Fruit fly (Drosophila melanogaster) whole organism, embryonic: ENCODE results near the gene CG3679.

ENCODE experiments used
- Adf1 ChIP-seq: fragments of 200-800 bp; sonication (Bioruptor generic); IDR thresholded peaks from 2 replicates; pipeline ENCODE4 v1.3.6; 2022; ENCODE audit warnings: missing biosample characterization, missing genetic modification characterization
- Atf3 ChIP-seq: fragments of 200-800 bp; sonication (Bioruptor generic); optimal IDR thresholded peaks from 3 replicates; lab custom pipeline; 2016; ENCODE audit warnings: missing biosample characterization, missing genetic modification characterization
- BEAF-32 ChIP-seq: fragments of 200-800 bp; sonication (Bioruptor generic); optimal IDR thresholded peaks from 3 replicates; lab custom pipeline; 2017; ENCODE audit warnings: missing biosample characterization, missing genetic modification characterization, mild to moderate bottlenecking, moderate library complexity, missing genetic modification reagents
- CG10209 ChIP-seq: fragments of 200-800 bp; sonication (Bioruptor generic); optimal IDR thresholded peaks from 3 replicates; lab custom pipeline; 2017; ENCODE audit warnings: missing biosample characterization, mild to moderate bottlenecking, missing genetic modification characterization, missing genetic modification reagents
- CG10267 ChIP-seq: fragments of 200-800 bp; sonication (Bioruptor generic); optimal IDR thresholded peaks from 2 replicates; lab custom pipeline; 2018; ENCODE audit warnings: missing biosample characterization, mild to moderate bottlenecking, missing genetic modification characterization, moderate library complexity
- CG10543 ChIP-seq: fragments of 200-800 bp; sonication (Bioruptor generic); optimal IDR thresholded peaks from 3 replicates; lab custom pipeline; 2017; ENCODE audit warnings: missing biosample characterization, mild to moderate bottlenecking, missing genetic modification characterization, moderate library complexity
- CG11456 ChIP-seq: fragments of 200-800 bp; sonication (Bioruptor generic); IDR thresholded peaks from 3 replicates; pipeline ENCODE4 v1.3.6; 2022; ENCODE audit warnings: missing biosample characterization, missing genetic modification characterization
- CG11696 ChIP-seq: fragments of 200-800 bp; sonication (Bioruptor generic); IDR thresholded peaks from 2 replicates; pipeline ENCODE4 v1.3.6; 2022; ENCODE audit warnings: missing biosample characterization, missing genetic modification characterization
- CG12219 ChIP-seq: fragments of 200-800 bp; sonication (Bioruptor generic); optimal IDR thresholded peaks from 3 replicates; lab custom pipeline; 2018; ENCODE audit warnings: missing biosample characterization, mild to moderate bottlenecking, missing genetic modification characterization
- CG13624 ChIP-seq: fragments of 200-800 bp; sonication (Bioruptor generic); optimal IDR thresholded peaks from 2 replicates; lab custom pipeline; 2016; ENCODE audit warnings: missing biosample characterization, missing genetic modification characterization
- CG13775 ChIP-seq: fragments of 200-800 bp; sonication (Bioruptor generic); optimal IDR thresholded peaks from 3 replicates; lab custom pipeline; 2017; ENCODE audit warnings: missing biosample characterization, mild to moderate bottlenecking, missing genetic modification characterization
- CG15479 ChIP-seq: fragments of 200-800 bp; sonication (Bioruptor generic); optimal IDR thresholded peaks from 3 replicates; lab custom pipeline; 2019; ENCODE audit warnings: missing biosample characterization, mild to moderate bottlenecking, missing genetic modification characterization, moderate library complexity
- CG15514 ChIP-seq: fragments of 200-800 bp; sonication (Bioruptor generic); optimal IDR thresholded peaks from 3 replicates; lab custom pipeline; 2017; ENCODE audit warnings: missing biosample characterization, missing genetic modification characterization, mild to moderate bottlenecking, moderate library complexity, missing genetic modification reagents
- CG15696 ChIP-seq: fragments of 200-800 bp; sonication (Bioruptor generic); optimal IDR thresholded peaks from 2 replicates; lab custom pipeline; 2019; ENCODE audit warnings: missing biosample characterization, mild to moderate bottlenecking, missing genetic modification characterization, moderate library complexity
- CG1603 ChIP-seq: fragments of 200-800 bp; sonication (Bioruptor generic); optimal IDR thresholded peaks from 2 replicates; lab custom pipeline; 2019; ENCODE audit warnings: missing biosample characterization, mild to moderate bottlenecking, missing genetic modification characterization, moderate library complexity
- CG18619 ChIP-seq: fragments of 200-800 bp; sonication (Bioruptor generic); optimal IDR thresholded peaks from 3 replicates; lab custom pipeline; 2017; ENCODE audit warnings: missing biosample characterization, mild to moderate bottlenecking, missing genetic modification characterization
- CG30431 ChIP-seq: fragments of 200-800 bp; sonication (Bioruptor generic); optimal IDR thresholded peaks from 2 replicates; lab custom pipeline; 2017; ENCODE audit warnings: missing biosample characterization, missing genetic modification characterization
- CG4854 ChIP-seq: fragments of 200-800 bp; sonication (Bioruptor generic); optimal IDR thresholded peaks from 2 replicates; lab custom pipeline; 2016; ENCODE audit warnings: missing biosample characterization, missing genetic modification characterization, inconsistent platforms
- CG7786 ChIP-seq: fragments of 200-800 bp; sonication (Bioruptor generic); optimal IDR thresholded peaks from 2 replicates; lab custom pipeline; 2016; ENCODE audit warnings: missing biosample characterization, missing genetic modification characterization
- CG7839 ChIP-seq: fragments of 200-800 bp; sonication (Bioruptor generic); optimal IDR thresholded peaks from 3 replicates; lab custom pipeline; 2018; ENCODE audit warnings: missing biosample characterization, mild to moderate bottlenecking, missing genetic modification characterization, moderate library complexity
- CG7987 ChIP-seq: fragments of 200-800 bp; sonication (Bioruptor generic); optimal IDR thresholded peaks from 2 replicates; lab custom pipeline; 2018; ENCODE audit warnings: missing biosample characterization, mild to moderate bottlenecking, missing genetic modification characterization, moderate library complexity
- CG8924 ChIP-seq: fragments of 200-800 bp; optimal IDR thresholded peaks from 3 replicates; lab custom pipeline; 2019; ENCODE audit warnings: missing biosample characterization, mild to moderate bottlenecking, missing genetic modification characterization, moderate library complexity
- CG9727 ChIP-seq: fragments of 200-800 bp; sonication (Bioruptor generic); optimal IDR thresholded peaks from 3 replicates; lab custom pipeline; 2017; ENCODE audit warnings: missing biosample characterization, mild to moderate bottlenecking, missing genetic modification characterization
- Deaf1 ChIP-seq: fragments of 200-800 bp; optimal IDR thresholded peaks from 3 replicates; lab custom pipeline; 2019; ENCODE audit warnings: missing biosample characterization, mild to moderate bottlenecking, missing genetic modification characterization, moderate library complexity
- Fer3 ChIP-seq: fragments of 200-800 bp; sonication (Bioruptor generic); optimal IDR thresholded peaks from 2 replicates; lab custom pipeline; 2018; ENCODE audit warnings: missing biosample characterization, mild to moderate bottlenecking, missing genetic modification characterization, moderate library complexity
- Hand ChIP-seq: fragments of 200-800 bp; sonication (Bioruptor generic); optimal IDR thresholded peaks from 2 replicates; lab custom pipeline; 2017; ENCODE audit warnings: mild to moderate bottlenecking, missing biosample characterization, missing genetic modification reagents, missing genetic modification characterization
- MBD-R2 ChIP-seq: fragments of 200-800 bp; sonication (Bioruptor generic); IDR thresholded peaks from 2 replicates; pipeline ENCODE4 v1.3.6; 2022; ENCODE audit warnings: missing biosample characterization, missing genetic modification characterization
- Med ChIP-seq: fragments of 200-800 bp; sonication (Bioruptor generic); peaks from one replicate; lab custom pipeline; 2016; ENCODE audit warnings: missing biosample characterization, missing genetic modification characterization, mild to moderate bottlenecking, inconsistent platforms, moderate library complexity
- Meics ChIP-seq: fragments of 200-800 bp; sonication (Bioruptor generic); optimal IDR thresholded peaks from 2 replicates; lab custom pipeline; 2017; ENCODE audit warnings: missing biosample characterization, mild to moderate bottlenecking, missing genetic modification characterization
- Mrtf ChIP-seq: fragments of 200-800 bp; sonication (Bioruptor generic); IDR thresholded peaks from 3 replicates; pipeline ENCODE4 v1.3.6; 2022; ENCODE audit warnings: missing biosample characterization, missing genetic modification characterization
- Opbp ChIP-seq: fragments of 200-800 bp; sonication (Bioruptor generic); IDR thresholded peaks from 3 replicates; pipeline ENCODE4 v1.3.6; 2022; ENCODE audit warnings: missing biosample characterization, missing genetic modification characterization; ENCODE audit not compliant: partially characterized antibody
- Pdp1 ChIP-seq, 2 experiments: fragments of 200-800 bp; sonication (Bioruptor generic); optimal IDR thresholded peaks; 3 replicates each; lab custom pipeline; 2016; ENCODE audit warnings: missing biosample characterization in 2 of 2, missing genetic modification characterization in 2 of 2, mild to moderate bottlenecking in 1 of 2, moderate library complexity in 1 of 2
- Rfx ChIP-seq: fragments of 200-800 bp; sonication (Bioruptor generic); IDR thresholded peaks from 2 replicates; pipeline ENCODE4 v1.3.6; 2022; ENCODE audit warnings: missing biosample characterization, missing genetic modification characterization
- Xbp1 ChIP-seq: fragments of 200-800 bp; sonication (Bioruptor generic); optimal IDR thresholded peaks from 3 replicates; lab custom pipeline; 2016; ENCODE audit warnings: missing biosample characterization, mild to moderate bottlenecking, missing genetic modification characterization
- fd3F ChIP-seq: fragments of 200-800 bp; sonication (Bioruptor generic); optimal IDR thresholded peaks from 2 replicates; lab custom pipeline; 2018; ENCODE audit warnings: missing biosample characterization, mild to moderate bottlenecking, missing genetic modification characterization, moderate library complexity
- gem ChIP-seq: fragments of 200-800 bp; sonication (Bioruptor generic); optimal IDR thresholded peaks from 2 replicates; lab custom pipeline; 2019; ENCODE audit warnings: missing biosample characterization, mild to moderate bottlenecking, missing genetic modification characterization, moderate library complexity
- inv ChIP-seq: fragments of 200-800 bp; sonication (Bioruptor generic); IDR thresholded peaks from 2 replicates; pipeline ENCODE4 v1.3.6; 2022; ENCODE audit warnings: missing biosample characterization, missing genetic modification characterization; ENCODE audit not compliant: partially characterized antibody
- jumu ChIP-seq: fragments of 200-800 bp; sonication (Bioruptor generic); optimal IDR thresholded peaks from 3 replicates; lab custom pipeline; 2016; ENCODE audit warnings: missing biosample characterization, missing genetic modification characterization
- ken ChIP-seq: fragments of 200-800 bp; sonication (Bioruptor generic); IDR thresholded peaks from 3 replicates; pipeline ENCODE4 v1.3.6; 2022; ENCODE audit warnings: missing biosample characterization, missing genetic modification characterization
- lola ChIP-seq, 3 experiments: fragments of >200 bp in 2 of 3; fragments of 200-800 bp in 1 of 3; sonication (Bioruptor generic) in 1 of 3; optimal IDR thresholded peaks; 2 replicates each; lab custom pipeline; 2017 to 2019; ENCODE audit warnings: missing biosample characterization in 3 of 3, missing genetic modification characterization in 3 of 3, mild to moderate bottlenecking in 1 of 3, moderate library complexity in 1 of 3
- mirr ChIP-seq: fragments of 200-800 bp; sonication (Bioruptor generic); optimal IDR thresholded peaks from 3 replicates; lab custom pipeline; 2018; ENCODE audit warnings: missing biosample characterization, mild to moderate bottlenecking, missing genetic modification characterization
- mld ChIP-seq: fragments of 200-800 bp; sonication (Bioruptor generic); IDR thresholded peaks from 3 replicates; pipeline ENCODE4 v1.3.6; 2022; ENCODE audit warnings: missing biosample characterization, missing genetic modification characterization; ENCODE audit not compliant: partially characterized antibody
- odd ChIP-seq: fragments of 200-800 bp; sonication (Bioruptor generic); optimal IDR thresholded peaks from 2 replicates; lab custom pipeline; 2017; ENCODE audit warnings: missing biosample characterization, mild to moderate bottlenecking, missing genetic modification characterization
- sens ChIP-seq: fragments of 200-800 bp; sonication (Bioruptor generic); peaks from one replicate; lab custom pipeline; 2016; ENCODE audit warnings: missing biosample characterization, missing genetic modification characterization
- so ChIP-seq: fragments of 200-800 bp; sonication (Bioruptor generic); IDR thresholded peaks from 3 replicates; pipeline ENCODE4 v1.3.6; 2022; ENCODE audit warnings: missing biosample characterization, missing genetic modification characterization
- unc-4 ChIP-seq: fragments of 200-800 bp; sonication (Bioruptor generic); IDR thresholded peaks from 2 replicates; pipeline ENCODE4 v1.3.6; 2022; ENCODE audit warnings: missing biosample characterization, missing genetic modification characterization; ENCODE audit not compliant: partially characterized antibody
- zen ChIP-seq: fragments of 200-800 bp; sonication (Bioruptor generic); optimal IDR thresholded peaks from 3 replicates; lab custom pipeline; 2018; ENCODE audit warnings: missing biosample characterization, mild to moderate bottlenecking, missing genetic modification characterization, moderate library complexity

Gene CG3679

dm6 chrX:16313078-16313875 is 9.6 kb downstream of the CG3679 start, which contains the start of the genes CG9915 and SWIP (continued):
- TF ChIP-seq Atf3 (GFP tag; lab: Kevin White, UChicago) (no peak), CG8924 (tag; lab: Kevin White, UChicago) (peak; percentile 33), CG1603 (peak; percentile 68), so (no peak), odd (GFP tag; lab: Kevin White, UChicago) (no peak), Meics (GFP tag; lab: Kevin White, UChicago) (peak; percentile 25), CG13775 (GFP tag; lab: Kevin White, UChicago) (peak; percentile 39), CG10543 (GFP tag; lab: Kevin White, UChicago) (no peak), Opbp (GFP tag; lab: Robert Waterston, UW) (peak; percentile 79; the same call in 2 of the 3 replicates), CG15696 (peak; percentile 62), zen (tag; lab: Kevin White, UChicago) (peak; percentile 31), Fer3 (no peak), CG13624 (GFP tag; lab: Kevin White, UChicago) (no peak), BEAF-32 (GFP tag; lab: Kevin White, UChicago) (peak; percentile 30), sens (peak; percentile 35), Adf1 (GFP tag; lab: Robert Waterston, UW) (no peak), jumu (no peak), Hand (no peak), Xbp1 (GFP tag; lab: Kevin White, UChicago) (peak; percentile 16), CG11456 (GFP tag; lab: Robert Waterston, UW) (no peak), fd3F (GFP tag; lab: Kevin White, UChicago) (no peak), mld (GFP tag; lab: Robert Waterston, UW) (peak; percentile 81), CG7786 (GFP tag; lab: Kevin White, UChicago) (peak; percentile 15), CG7987 (no peak), Deaf1 (tag; lab: Kevin White, UChicago) (peak; percentile 41), CG9727 (GFP tag; lab: Kevin White, UChicago) (peak; percentile 22), inv (GFP tag; lab: Robert Waterston, UW) (no peak), CG7839 (tag; lab: Kevin White, UChicago) (no peak), CG4854 (no peak), MBD-R2 (GFP tag; lab: Robert Waterston, UW) (peak; percentile 27; the same call in 1 of the 2 replicates), CG10209 (GFP tag; lab: Kevin White, UChicago) (no peak), gem (tag; lab: Kevin White, UChicago) (peak; percentile 40), unc-4 (0 out of 2 replicates have a peak, but pooled peaks have one; percentile 46), CG11696 (GFP tag; lab: Robert Waterston, UW) (no peak), Rfx (GFP tag; lab: Robert Waterston, UW) (peak; percentile 50; the same call in 1 of the 2 replicates), mirr (GFP tag; lab: Kevin White, UChicago) (no peak), ken (GFP tag; lab: Robert Waterston, UW) (0 out of 3 replicates have a peak, but pooled peaks have one; percentile 14), CG30431 (GFP tag; lab: Kevin White, UChicago) (no peak), CG18619 (GFP tag; lab: Kevin White, UChicago) (peak; percentile 12), lola (GFP tag; optimal IDR thresholded peaks at IDR 0.05; lab: Kevin White, UChicago) (peak in 1 of 3 experiments; percentile 53), CG12219 (GFP tag; lab: Kevin White, UChicago) (no peak), CG10267 (tag; lab: Kevin White, UChicago) (peak; percentile 16), Mrtf (GFP tag; lab: Robert Waterston, UW) (no peak), Med (GFP tag; lab: Kevin White, UChicago) (peak; percentile 68), Pdp1 (GFP tag; optimal IDR thresholded peaks at IDR 0.05; lab: Kevin White, UChicago) (peak in 1 of 2 experiments; percentile 36), CG15514 (GFP tag; lab: Kevin White, UChicago) (peak; percentile 19), CG15479 (no peak)
